Worm (Caenorhabditis elegans) whole organism, late embryonic: ENCODE results near the gene F07C4.6.

ENCODE experiments used
- K02D7.2 ChIP-seq: sonication (generic microtip); optimal IDR thresholded peaks from 2 replicates; lab custom pipeline; 2017; ENCODE audit warnings: mild to moderate bottlenecking, missing genetic modification characterization, missing compliant biosample characterization
- K09A11.1 ChIP-seq: sonication (generic microtip); optimal IDR thresholded peaks from 2 replicates; lab custom pipeline; 2017; ENCODE audit warnings: antibody characterized with exemption, mild to moderate bottlenecking, missing genetic modification characterization, missing compliant biosample characterization; ENCODE audit not compliant: insufficient read depth
- T23F11.4 ChIP-seq: fragments of 200-800 bp; sonication (Bioruptor generic); optimal IDR thresholded peaks from 2 replicates; lab custom pipeline; 2018; ENCODE audit warnings: mild to moderate bottlenecking, missing genetic modification characterization, missing compliant biosample characterization
- ceh-34 ChIP-seq: sonication (generic microtip); optimal IDR thresholded peaks from 2 replicates; lab custom pipeline; 2016; ENCODE audit warnings: mild to moderate bottlenecking, missing genetic modification characterization, missing compliant biosample characterization
- ceh-45 ChIP-seq: fragments of 200-800 bp; sonication (Bioruptor generic); IDR thresholded peaks from 2 replicates; pipeline ENCODE4 v1.3.6; 2022; ENCODE audit warnings: missing genetic modification reagents, missing genetic modification characterization, missing compliant biosample characterization
- ceh-48 ChIP-seq: sonication (generic microtip); optimal IDR thresholded peaks from 2 replicates; lab custom pipeline; 2016; ENCODE audit warnings: missing genetic modification characterization, inconsistent platforms, missing compliant biosample characterization
- che-1 ChIP-seq: sonication (generic microtip); optimal IDR thresholded peaks from 2 replicates; lab custom pipeline; 2016; ENCODE audit warnings: mild to moderate bottlenecking, missing genetic modification characterization, missing compliant biosample characterization
- dmd-4 ChIP-seq: sonication (generic microtip); optimal IDR thresholded peaks from 2 replicates; lab custom pipeline; 2016; ENCODE audit warnings: borderline replicate concordance, missing genetic modification characterization, missing compliant biosample characterization
- dve-1 ChIP-seq: sonication (generic microtip); optimal IDR thresholded peaks from 2 replicates; lab custom pipeline; 2017; ENCODE audit warnings: antibody characterized with exemption, mild to moderate bottlenecking, missing genetic modification characterization, missing compliant biosample characterization
- elt-4 ChIP-seq: sonication (generic microtip); optimal IDR thresholded peaks from 2 replicates; lab custom pipeline; 2016; ENCODE audit warnings: missing genetic modification characterization, missing compliant biosample characterization
- fax-1 ChIP-seq: sonication (generic microtip); optimal IDR thresholded peaks from 2 replicates; lab custom pipeline; 2016; ENCODE audit warnings: missing genotype, missing genetic modification characterization, missing compliant biosample characterization
- gmeb-2 ChIP-seq: sonication (generic microtip); optimal IDR thresholded peaks from 2 replicates; lab custom pipeline; 2016; ENCODE audit warnings: missing genetic modification characterization, inconsistent platforms, missing compliant biosample characterization
- hlh-30 ChIP-seq: sonication (generic microtip); optimal IDR thresholded peaks from 2 replicates; lab custom pipeline; 2017; ENCODE audit warnings: antibody characterized with exemption, missing genetic modification characterization, missing compliant biosample characterization; ENCODE audit not compliant: insufficient read depth
- hlh-6 ChIP-seq: sonication (generic microtip); optimal IDR thresholded peaks from 2 replicates; lab custom pipeline; 2016; ENCODE audit warnings: missing genotype, missing genetic modification characterization, missing compliant biosample characterization
- lim-6 ChIP-seq: sonication (generic microtip); optimal IDR thresholded peaks from 2 replicates; lab custom pipeline; 2016; ENCODE audit warnings: missing genetic modification characterization, missing compliant biosample characterization
- madf-2 ChIP-seq: sonication (generic microtip); optimal IDR thresholded peaks from 2 replicates; lab custom pipeline; 2017; ENCODE audit warnings: missing genetic modification characterization, missing compliant biosample characterization
- nfya-1 ChIP-seq: sonication (generic microtip); optimal IDR thresholded peaks from 2 replicates; lab custom pipeline; 2017; ENCODE audit warnings: missing genetic modification characterization, mild to moderate bottlenecking, missing compliant biosample characterization, antibody characterized with exemption, moderate library complexity
- nhr-11 ChIP-seq: fragments of 150-350 bp; optimal IDR thresholded peaks from 2 replicates; lab custom pipeline; 2014; ENCODE audit warnings: missing biosample characterization, missing genetic modification characterization
- npax-4 ChIP-seq: sonication (generic microtip); optimal IDR thresholded peaks from 2 replicates; lab custom pipeline; 2016; ENCODE audit warnings: missing genetic modification characterization, missing compliant biosample characterization
- pag-3 ChIP-seq: sonication (generic microtip); optimal IDR thresholded peaks from 2 replicates; lab custom pipeline; 2016; ENCODE audit warnings: missing compliant biosample characterization, missing genetic modification characterization, borderline replicate concordance
- pax-1 ChIP-seq: fragments of 150-350 bp; optimal IDR thresholded peaks from 2 replicates; lab custom pipeline; 2014; ENCODE audit warnings: missing biosample characterization, missing genetic modification characterization
- pha-2 ChIP-seq: sonication (generic microtip); optimal IDR thresholded peaks from 2 replicates; lab custom pipeline; 2017; ENCODE audit warnings: mild to moderate bottlenecking, missing genetic modification characterization, missing compliant biosample characterization
- pros-1 ChIP-seq: fragments of 150-350 bp; optimal IDR thresholded peaks from 2 replicates; lab custom pipeline; 2014; ENCODE audit warnings: missing biosample characterization, missing genetic modification reagents, missing genetic modification characterization
- ref-2 ChIP-seq: sonication (generic microtip); optimal IDR thresholded peaks from 2 replicates; lab custom pipeline; 2016; ENCODE audit warnings: missing genetic modification characterization, missing compliant biosample characterization
- sdc-2 ChIP-seq: sonication (generic microtip); optimal IDR thresholded peaks from 2 replicates; lab custom pipeline; 2016; ENCODE audit warnings: missing genotype, missing genetic modification characterization, missing compliant biosample characterization
- sox-4 ChIP-seq: sonication (generic microtip); optimal IDR thresholded peaks from 2 replicates; lab custom pipeline; 2017; ENCODE audit warnings: mild to moderate bottlenecking, missing genetic modification characterization, inconsistent platforms, missing compliant biosample characterization
- tbx-7 ChIP-seq: sonication (generic microtip); optimal IDR thresholded peaks from 2 replicates; lab custom pipeline; 2016; ENCODE audit warnings: missing genotype, missing genetic modification characterization, missing compliant biosample characterization
- ttx-3 ChIP-seq: sonication (generic microtip); optimal IDR thresholded peaks from 2 replicates; lab custom pipeline; 2016; ENCODE audit warnings: missing genetic modification reagents, missing genetic modification characterization, missing compliant biosample characterization
- unc-55 ChIP-seq: sonication (generic microtip); optimal IDR thresholded peaks from 2 replicates; lab custom pipeline; 2017; ENCODE audit warnings: missing biosample characterization, missing genetic modification reagents, missing genetic modification characterization
- unc-86 ChIP-seq: sonication (generic microtip); optimal IDR thresholded peaks from 2 replicates; lab custom pipeline; 2016; ENCODE audit warnings: missing genetic modification characterization, missing compliant biosample characterization
- zip-5 ChIP-seq: sonication (generic microtip); optimal IDR thresholded peaks from 2 replicates; lab custom pipeline; 2016; ENCODE audit warnings: missing genetic modification characterization, missing compliant biosample characterization

F07C4.6 gene

DNA sequence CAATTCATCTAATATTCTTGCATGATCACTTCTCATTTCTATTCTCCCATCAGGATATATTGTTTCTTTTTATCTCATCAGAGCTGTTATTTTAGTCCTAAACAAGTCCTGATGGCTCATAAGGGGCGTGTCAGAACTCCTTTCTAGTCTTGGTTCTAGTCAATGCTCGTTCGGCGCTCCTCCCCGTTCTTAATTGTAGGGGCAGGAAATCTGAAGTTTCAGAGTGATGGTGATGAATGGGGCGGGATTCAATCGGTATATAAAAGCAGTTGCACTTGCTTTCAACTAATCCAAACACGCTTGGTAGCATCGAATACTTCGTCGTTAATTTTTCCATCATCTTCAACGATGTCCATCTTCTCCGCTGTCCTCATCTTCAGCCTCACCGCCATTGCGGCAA, 45.6 kb downstream of the F07C4.6 start, which contains the start of gene C12D5.4:
TSS of gene C12D5.4 (plus strand) at position 301 of the 400 bp plus-strand sequence.
- no peak for TF ChIP-seq npax-4
- no peak for TF ChIP-seq unc-55 (GFP tag; lab: Kevin White, UChicago)
- TF ChIP-seq pax-1 (tag; lab: Kevin White, UChicago), result no peak
- TF ChIP-seq ceh-48 (tag; lab: Kevin White, UChicago), result no peak
- no peak for TF ChIP-seq hlh-6
- TF ChIP-seq ref-2 (tag; lab: Kevin White, UChicago), result no peak
- TF ChIP-seq sox-4 (tag; lab: Kevin White, UChicago), result no peak
- TF ChIP-seq unc-86, result no peak
- TF ChIP-seq sdc-2 (tag; lab: Kevin White, UChicago), result no peak
- no peak for TF ChIP-seq gmeb-2 (tag; lab: Kevin White, UChicago)
- TF ChIP-seq ceh-34 (tag; lab: Kevin White, UChicago), result no peak
- TF ChIP-seq hlh-30 (tag; lab: Kevin White, UChicago), result no peak
- TF ChIP-seq ceh-45 (GFP tag; lab: Robert Waterston, UW), result no peak
- TF ChIP-seq T23F11.4 (GFP tag; lab: Kevin White, UChicago), result no peak
- no peak for TF ChIP-seq tbx-7 (tag; lab: Kevin White, UChicago)
- TF ChIP-seq lim-6, result no peak
- no peak for TF ChIP-seq fax-1 (tag; lab: Kevin White, UChicago)
- TF ChIP-seq madf-2 (tag; lab: Kevin White, UChicago), result no peak
- TF ChIP-seq pha-2, result no peak
- TF ChIP-seq ttx-3, result no peak

DNA sequence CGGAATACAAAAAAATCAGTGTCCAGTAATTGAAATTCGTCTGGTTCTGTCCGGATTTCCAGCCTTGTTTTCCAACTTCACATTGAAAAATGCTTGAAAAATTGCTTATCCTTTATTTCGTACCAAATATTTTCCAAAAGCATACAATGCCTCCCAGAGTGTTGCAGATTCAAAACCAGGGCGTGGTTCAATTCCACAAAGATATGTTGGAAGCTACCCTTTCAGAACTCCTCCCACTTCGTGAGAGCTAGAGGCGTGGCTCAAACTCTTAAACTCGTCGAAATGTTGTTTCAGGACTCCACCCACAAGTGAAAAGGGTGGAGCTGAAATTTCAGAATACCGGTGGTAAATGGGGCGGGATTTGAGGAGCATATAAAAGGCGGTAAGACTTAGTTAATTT, 49.3 kb downstream of the F07C4.6 start, which contains the start of gene C12D5.3:
TSS of gene C12D5.3 (plus strand) at position 301 of the 400 bp plus-strand sequence.
- no peak for TF ChIP-seq K02D7.2 (tag; lab: Kevin White, UChicago)
- TF ChIP-seq dmd-4 (tag; lab: Kevin White, UChicago), result no peak
- TF ChIP-seq dve-1 (tag; lab: Kevin White, UChicago), result no peak
- TF ChIP-seq K09A11.1, result no peak
- TF ChIP-seq pax-1 (tag; lab: Kevin White, UChicago), result no peak
- TF ChIP-seq ceh-34 (tag; lab: Kevin White, UChicago), result no peak
- TF ChIP-seq ceh-48 (tag; lab: Kevin White, UChicago), result no peak
- TF ChIP-seq nhr-11 (tag; lab: Kevin White, UChicago), result no peak
- TF ChIP-seq fax-1 (tag; lab: Kevin White, UChicago), result no peak
- no peak for TF ChIP-seq lim-6
- TF ChIP-seq zip-5 (tag; lab: Kevin White, UChicago), result no peak
- no peak for TF ChIP-seq pros-1 (tag; lab: Kevin White, UChicago)
- TF ChIP-seq pag-3 (tag; lab: Kevin White, UChicago), result no peak
- no peak for TF ChIP-seq che-1 (tag; lab: Kevin White, UChicago)
- no peak for TF ChIP-seq elt-4 (tag; lab: Kevin White, UChicago)
- no peak for TF ChIP-seq nfya-1 (tag; lab: Kevin White, UChicago)
